Fruit fly (Drosophila melanogaster): ENCODE data around the gene CG14147.

DNA sequence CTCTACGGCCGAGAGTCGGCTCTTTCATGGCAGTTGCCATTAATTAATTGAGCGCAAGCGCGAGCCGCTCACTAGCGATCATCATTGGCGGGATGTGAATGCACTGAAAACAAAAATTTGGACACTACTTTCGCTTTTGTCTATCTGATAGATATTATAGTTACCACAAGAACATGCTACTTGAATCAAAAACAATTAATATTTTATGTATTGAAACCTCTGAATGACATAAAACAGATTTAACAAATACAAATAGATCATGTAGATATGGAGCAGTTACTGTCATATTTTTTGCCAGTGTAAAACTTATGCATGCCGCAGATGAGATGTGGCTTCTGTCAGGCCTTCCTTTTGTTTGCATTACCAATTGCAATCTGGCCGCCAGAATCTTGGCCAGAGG, 44.5 kb upstream of the CG14147 start:
- TF ChIP-seq CG8119 (GFP tag; IDR thresholded peaks at IDR 0.05) (peak; percentile 71), CG16779 (tag; optimal IDR thresholded peaks at IDR 0.05) (no peak), CG15336 (GFP tag; IDR thresholded peaks at IDR 0.05) (peak; percentile 72), CG10669 (GFP tag; optimal IDR thresholded peaks at IDR 0.05) (peak; percentile 60)

Measured in whole organism, prepupa.